Worm (Caenorhabditis elegans): Measurements from ENCODE around the gene R07B7.10.

R07B7.10 gene

DNA sequence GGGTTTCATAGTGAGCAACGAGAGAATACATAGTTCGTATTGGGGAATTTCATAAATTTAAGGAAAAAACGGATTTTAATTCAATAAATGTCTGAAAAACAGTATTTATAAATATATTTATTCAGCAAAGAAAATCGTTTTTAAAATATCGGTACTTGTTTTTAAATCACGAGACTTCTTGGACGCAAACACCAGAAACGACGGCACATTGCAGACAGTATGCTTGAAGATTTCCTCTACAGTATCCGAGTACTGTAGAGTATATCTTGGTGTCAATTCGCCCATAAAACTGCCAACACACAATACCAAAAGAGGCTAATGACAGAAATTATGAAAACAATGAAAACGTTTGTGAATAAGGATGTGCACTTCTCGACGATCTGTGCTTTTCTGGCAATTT, 17.2 kb upstream of the R07B7.10 start:
- TF ChIP-seq W03F9.2 (tag; optimal IDR thresholded peaks at IDR 0.05) = peak; percentile 39
- no peak for TF ChIP-seq dao-5 (tag; optimal IDR thresholded peaks at IDR 0.05)
- no peak for TF ChIP-seq him-1 (tag; optimal IDR thresholded peaks at IDR 0.05)

- TF ChIP-seq W03F9.2 (tag; optimal IDR thresholded peaks at IDR 0.05) (no peak), him-1 (tag; optimal IDR thresholded peaks at IDR 0.05) (no peak)
These were observed 14.6 kb upstream of the R07B7.10 start, which contains the start of gene kmo-2 for ce11 chrV:12068437-12068836. kmo-2 (minus strand) TSS chrV:12068537.

DNA sequence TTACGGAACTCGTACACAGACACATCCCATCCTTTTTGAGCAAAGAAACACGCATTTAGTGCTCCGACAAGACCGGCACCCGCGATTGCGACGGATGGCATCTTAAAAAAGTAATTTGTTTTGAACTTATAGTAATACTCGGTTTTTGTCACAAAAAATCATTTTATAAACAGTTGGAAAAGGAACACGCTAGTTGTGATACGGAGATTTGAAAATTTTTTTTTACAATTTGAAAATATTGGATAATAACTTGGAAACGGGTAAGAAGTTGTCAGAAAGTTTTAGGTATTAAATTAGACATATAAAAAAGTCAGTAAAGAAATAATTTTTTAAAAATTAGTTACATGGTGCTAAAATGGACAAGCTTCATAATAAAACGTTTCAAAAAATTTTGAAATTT, 12.6 kb upstream of the R07B7.10 start, which contains the start of gene kmo-1:
kmo-1 (minus strand) TSS at position 101 of the 400 bp plus-strand sequence.
- TF ChIP-seq him-1 (tag; optimal IDR thresholded peaks at IDR 0.05) (no peak), W03F9.2 (tag; optimal IDR thresholded peaks at IDR 0.05) (no peak), dao-5 (tag; optimal IDR thresholded peaks at IDR 0.05) (no peak)

ce11 chrV:12071483-12071882, 11.5 kb upstream of the R07B7.10 start:
- TF ChIP-seq dao-5 (tag; optimal IDR thresholded peaks at IDR 0.05) (no peak), W03F9.2 (tag; optimal IDR thresholded peaks at IDR 0.05) (no peak), him-1 (tag; optimal IDR thresholded peaks at IDR 0.05) (no peak)

ce11 chrV:12074886-12075285, 8.1 kb upstream of the R07B7.10 start, which contains the start of gene R07B7.6:
R07B7.6 (minus strand) TSS chrV:12074986.
- TF ChIP-seq dao-5 (tag; optimal IDR thresholded peaks at IDR 0.05) (no peak), him-1 (tag; optimal IDR thresholded peaks at IDR 0.05) (no peak), W03F9.2 (tag; optimal IDR thresholded peaks at IDR 0.05) (no peak)

- TF ChIP-seq him-1 (tag; optimal IDR thresholded peaks at IDR 0.05) (no peak), W03F9.2 (tag; optimal IDR thresholded peaks at IDR 0.05) (no peak), dao-5 (tag; optimal IDR thresholded peaks at IDR 0.05) (no peak)
These were observed 7.0 kb upstream of the R07B7.10 start for ce11 chrV:12075983-12076382.

DNA sequence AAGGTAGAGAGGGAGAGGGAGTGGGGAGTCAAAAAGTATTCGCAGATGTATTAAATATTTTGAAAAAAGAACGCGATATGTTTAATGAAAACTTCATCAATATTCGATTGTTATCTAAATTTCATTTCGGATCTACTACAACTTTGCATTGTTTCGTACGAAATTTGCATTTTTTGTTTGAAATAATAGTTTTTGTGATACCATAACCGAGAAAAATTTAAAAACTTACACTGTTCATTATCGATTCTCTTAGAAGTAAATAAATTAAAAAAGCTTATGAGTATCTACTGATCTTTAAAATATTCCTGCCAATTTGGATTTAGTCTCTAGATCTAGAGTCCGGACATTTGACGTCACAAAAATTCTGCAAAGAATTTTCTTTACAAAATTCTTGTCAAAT, 2.7 kb upstream of the R07B7.10 start, which contains the start of gene R07B7.9:
R07B7.9 (minus strand) TSS at position 101 of the 400 bp plus-strand sequence.
- TF ChIP-seq him-1 (tag; optimal IDR thresholded peaks at IDR 0.05) (no peak), W03F9.2 (tag; optimal IDR thresholded peaks at IDR 0.05) (no peak), dao-5 (tag; optimal IDR thresholded peaks at IDR 0.05) (no peak)

DNA sequence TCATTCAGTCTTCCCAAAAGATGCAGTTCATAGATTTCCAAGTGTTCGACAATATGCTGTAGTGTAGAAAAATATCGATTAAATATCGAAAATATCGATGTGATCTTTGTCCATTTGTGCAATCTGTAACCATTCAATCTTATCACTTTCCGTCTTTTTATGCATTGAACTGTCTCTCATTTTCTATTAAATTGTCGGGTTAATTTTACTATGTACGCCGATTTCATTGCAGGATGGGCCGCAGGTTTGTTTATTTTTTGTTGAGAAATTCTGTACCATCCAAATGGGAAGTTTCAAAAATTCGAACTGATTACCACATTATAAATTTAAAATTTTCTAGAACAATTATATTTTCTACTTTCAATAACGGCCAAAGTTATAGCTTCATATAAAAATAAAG, 1.2 kb downstream of the R07B7.10 start, which contains the start of gene R07B7.8:
R07B7.8 (minus strand) TSS at position 101 of the 400 bp plus-strand sequence.
- no peak for TF ChIP-seq dao-5 (tag; optimal IDR thresholded peaks at IDR 0.05)
- no peak for TF ChIP-seq W03F9.2 (tag; optimal IDR thresholded peaks at IDR 0.05)
- no peak for TF ChIP-seq him-1 (tag; optimal IDR thresholded peaks at IDR 0.05)

- no peak for TF ChIP-seq him-1 (tag; optimal IDR thresholded peaks at IDR 0.05)
- no peak for TF ChIP-seq dao-5 (tag; optimal IDR thresholded peaks at IDR 0.05)
- no peak for TF ChIP-seq W03F9.2 (tag; optimal IDR thresholded peaks at IDR 0.05)
These were observed 3.0 kb downstream of the R07B7.10 start for ce11 chrV:12085867-12086634.

ce11 chrV:12086934-12087333, 3.9 kb downstream of the R07B7.10 start, which contains the start of gene gana-1:
gana-1 (plus strand) TSS chrV:12087234.
- TF ChIP-seq W03F9.2 (tag; optimal IDR thresholded peaks at IDR 0.05) (no peak), him-1 (tag; optimal IDR thresholded peaks at IDR 0.05) (no peak), dao-5 (tag; optimal IDR thresholded peaks at IDR 0.05) (no peak)

DNA sequence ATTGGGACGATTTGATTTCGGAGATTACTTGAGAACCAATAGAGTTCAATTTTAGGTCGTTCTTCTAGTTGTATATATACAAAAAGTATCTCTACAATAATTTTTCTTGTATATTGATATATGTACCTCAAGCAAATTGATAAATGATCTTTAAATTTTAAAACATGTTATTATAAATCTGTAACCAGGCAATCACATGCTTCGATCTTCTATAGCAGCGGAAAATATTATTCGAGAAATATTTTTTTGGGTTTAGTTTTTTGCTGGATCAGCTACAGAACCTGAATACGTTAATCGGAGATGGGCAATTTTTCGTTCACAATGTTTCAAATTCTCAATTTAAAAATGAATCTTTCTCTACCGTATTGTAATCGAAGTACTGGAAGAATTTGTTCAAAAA, 5.8 kb downstream of the R07B7.10 start, which contains the start of gene R07B7.12:
R07B7.12 (plus strand) TSS at position 301 of the 400 bp plus-strand sequence.
- TF ChIP-seq dao-5 (tag; optimal IDR thresholded peaks at IDR 0.05) (no peak), him-1 (tag; optimal IDR thresholded peaks at IDR 0.05) (no peak), W03F9.2 (tag; optimal IDR thresholded peaks at IDR 0.05) (no peak)

- TF ChIP-seq W03F9.2 (tag; optimal IDR thresholded peaks at IDR 0.05) (no peak), him-1 (tag; optimal IDR thresholded peaks at IDR 0.05) (no peak), dao-5 (tag; optimal IDR thresholded peaks at IDR 0.05) (no peak)
These were observed 8.7 kb downstream of the R07B7.10 start, which contains the start of gene nhr-206 for ce11 chrV:12091759-12092158. nhr-206 (plus strand) TSS chrV:12092006.

DNA sequence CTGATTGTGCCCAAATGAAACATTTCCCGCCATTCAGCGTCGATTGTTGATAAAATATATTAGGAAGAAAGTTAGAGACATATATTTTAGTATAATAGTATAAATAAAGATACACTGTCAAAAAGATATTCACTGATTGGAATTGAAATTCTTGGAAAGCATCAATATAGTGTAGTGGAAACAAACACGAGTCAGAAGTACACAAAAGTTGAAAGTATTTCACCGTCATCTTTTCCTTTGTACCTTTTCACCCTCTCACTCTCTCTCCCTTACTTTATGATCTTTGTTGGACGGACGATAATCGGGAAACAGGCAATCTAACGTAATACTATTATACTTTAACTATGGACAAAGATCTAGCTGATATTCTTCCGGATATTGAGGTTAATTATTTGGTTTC, 11.0 kb downstream of the R07B7.10 start, which contains the start of gene nhr-208:
nhr-208 (plus strand) TSS at position 288 of the 400 bp plus-strand sequence.
- no peak for TF ChIP-seq W03F9.2 (tag; optimal IDR thresholded peaks at IDR 0.05)
- no peak for TF ChIP-seq dao-5 (tag; optimal IDR thresholded peaks at IDR 0.05)
- TF ChIP-seq him-1 (tag; optimal IDR thresholded peaks at IDR 0.05) = no peak

- no peak for TF ChIP-seq him-1 (tag; optimal IDR thresholded peaks at IDR 0.05)
- no peak for TF ChIP-seq W03F9.2 (tag; optimal IDR thresholded peaks at IDR 0.05)
- no peak for TF ChIP-seq dao-5 (tag; optimal IDR thresholded peaks at IDR 0.05)
These were observed 12.8 kb downstream of the R07B7.10 start, which contains the start of gene nhr-207 for ce11 chrV:12095865-12096264. nhr-207 (plus strand) TSS chrV:12096146.
